Fruit fly (Drosophila melanogaster): ENCODE measurements around the gene sNPF.

sNPF gene

DNA sequence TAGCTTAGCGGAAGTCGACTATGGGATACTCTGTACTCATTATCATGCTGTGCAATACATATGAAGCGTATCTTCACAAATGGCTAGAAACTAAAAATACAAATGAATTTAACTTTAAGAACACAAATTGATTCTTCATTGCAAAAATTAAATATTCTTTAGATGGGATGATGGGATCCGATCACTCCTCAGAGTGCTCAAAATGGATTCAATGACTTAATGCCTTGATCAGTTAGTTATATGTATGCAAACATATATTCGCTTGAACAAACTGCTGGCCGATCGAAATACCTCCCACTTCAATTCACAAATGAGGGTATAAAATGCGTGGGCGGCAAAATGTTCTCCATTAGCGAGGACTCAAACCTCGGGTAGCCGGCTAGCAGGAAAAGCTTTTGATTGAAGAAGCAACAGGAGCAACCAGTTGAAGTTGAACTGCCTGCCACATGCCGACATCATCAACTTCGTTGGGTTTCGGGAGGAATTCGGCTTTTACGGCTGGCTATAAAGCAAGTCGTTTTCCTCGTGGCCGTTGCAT is at the start of gene sNPF:
TSS of gene sNPF (plus strand) at position 534 of the 538 bp plus-strand sequence.
- TF ChIP-seq CG10543 (GFP tag; optimal IDR thresholded peaks at IDR 0.05), result peak; percentile 47
- TF ChIP-seq Six4 (GFP tag; optimal IDR thresholded peaks at IDR 0.05), result peak; percentile 13
- TF ChIP-seq CG8089 (GFP tag; optimal IDR thresholded peaks at IDR 0.05), result peak; percentile 22
- no peak for TF ChIP-seq CG31388 (GFP tag; optimal IDR thresholded peaks at IDR 0.05)
- TF ChIP-seq lov (optimal IDR thresholded peaks at IDR 0.05), result no peak
- peak; percentile 16; the same call in 1 of the 3 replicates for TF ChIP-seq lov (GFP tag; IDR thresholded peaks at IDR 0.05)
- peak; percentile 72; the same call in 2 of the 3 replicates for TF ChIP-seq row (GFP tag; IDR thresholded peaks at IDR 0.05)
- no peak for TF ChIP-seq nerfin-2 (GFP tag; IDR thresholded peaks at IDR 0.05; ENCODE audit: partially characterized antibody)
- no peak for TF ChIP-seq hb (GFP tag; IDR thresholded peaks at IDR 0.05; ENCODE audit: partially characterized antibody)
- TF ChIP-seq Hmr (GFP tag; optimal IDR thresholded peaks at IDR 0.05), result peak; percentile 87
- TF ChIP-seq CG5953 (GFP tag; IDR thresholded peaks at IDR 0.05), result no peak
- no peak for TF ChIP-seq CG17829 (tag; optimal IDR thresholded peaks at IDR 0.05)
- no peak for TF ChIP-seq cad (GFP tag; optimal IDR thresholded peaks at IDR 0.05)
- TF ChIP-seq caup (GFP tag; optimal IDR thresholded peaks at IDR 0.05; ENCODE audit: severe bottlenecking), result peak; percentile 71
- TF ChIP-seq Nf-YA (GFP tag; IDR thresholded peaks at IDR 0.05), result no peak
- TF ChIP-seq Ets97D (GFP tag; optimal IDR thresholded peaks at IDR 0.05), result no peak
- TF ChIP-seq mam (GFP tag; optimal IDR thresholded peaks at IDR 0.05), result peak; percentile 65
- peak; percentile 48; the same call in 1 of the 2 replicates for TF ChIP-seq klu (GFP tag; IDR thresholded peaks at IDR 0.05)
- TF ChIP-seq Gug (GFP tag; IDR thresholded peaks at IDR 0.05), result no peak
- peak; percentile 28 for TF ChIP-seq cwo (GFP tag; optimal IDR thresholded peaks at IDR 0.05)
- peak; percentile 62 for TF ChIP-seq CG3281 (GFP tag; optimal IDR thresholded peaks at IDR 0.05)
- no peak for TF ChIP-seq CG10321 (GFP tag; IDR thresholded peaks at IDR 0.05)
- no peak for TF ChIP-seq en (GFP tag; optimal IDR thresholded peaks at IDR 0.05)
- peak; percentile 72 for TF ChIP-seq HLH54F (GFP tag; optimal IDR thresholded peaks at IDR 0.05)
- peak; percentile 64 for TF ChIP-seq CG12219 (GFP tag; optimal IDR thresholded peaks at IDR 0.05)
- TF ChIP-seq inv (GFP tag; IDR thresholded peaks at IDR 0.05; ENCODE audit: partially characterized antibody), result no peak
- TF ChIP-seq sima (GFP tag; optimal IDR thresholded peaks at IDR 0.05), result no peak
- peak; percentile 7 for TF ChIP-seq CrebB (tag; optimal IDR thresholded peaks at IDR 0.05)
- peak; percentile 36 for TF ChIP-seq CG9817 (tag; optimal IDR thresholded peaks at IDR 0.05)
- no peak for TF ChIP-seq CG11093 (GFP tag; IDR thresholded peaks at IDR 0.05)
- peak; percentile 8 for TF ChIP-seq disco-r (GFP tag; optimal IDR thresholded peaks at IDR 0.05)
- TF ChIP-seq HLH4C (GFP tag; IDR thresholded peaks at IDR 0.05; ENCODE audit: partially characterized antibody), result no peak
- TF ChIP-seq Bgb (GFP tag; IDR thresholded peaks at IDR 0.05; ENCODE audit: partially characterized antibody), result no peak
- TF ChIP-seq Oli (tag; optimal IDR thresholded peaks at IDR 0.05), result no peak
- no peak for TF ChIP-seq ase (GFP tag; IDR thresholded peaks at IDR 0.05)
- TF ChIP-seq CG9932 (GFP tag; IDR thresholded peaks at IDR 0.05), result peak; percentile 54
- no peak for TF ChIP-seq CG4730 (GFP tag; IDR thresholded peaks at IDR 0.05)
- TF ChIP-seq unpg (GFP tag; optimal IDR thresholded peaks at IDR 0.05), result no peak
- TF ChIP-seq CG16863 (GFP tag; optimal IDR thresholded peaks at IDR 0.05), result peak; percentile 39
- TF ChIP-seq Gsc (GFP tag; IDR thresholded peaks at IDR 0.05), result no peak
- TF ChIP-seq ab (GFP tag; optimal IDR thresholded peaks at IDR 0.05), result no peak
- TF ChIP-seq peb (GFP tag; IDR thresholded peaks at IDR 0.05), result no peak
- TF ChIP-seq luna (GFP tag; optimal IDR thresholded peaks at IDR 0.05), result no peak
- TF ChIP-seq Doc3 (GFP tag; IDR thresholded peaks at IDR 0.05; ENCODE audit: partially characterized antibody), result no peak
- TF ChIP-seq Dad (GFP tag; optimal IDR thresholded peaks at IDR 0.05), result peak; percentile 37
- peak; percentile 20 for TF ChIP-seq Sox102F (GFP tag; optimal IDR thresholded peaks at IDR 0.05)
- TF ChIP-seq CG10147 (GFP tag; optimal IDR thresholded peaks at IDR 0.05), result peak; percentile 71
- no peak for TF ChIP-seq ro (GFP tag; IDR thresholded peaks at IDR 0.05)
- TF ChIP-seq CG11696 (GFP tag; IDR thresholded peaks at IDR 0.05), result no peak
- peak; percentile 41; the same call in 1 of the 3 replicates for TF ChIP-seq tgo (GFP tag; IDR thresholded peaks at IDR 0.05)
- TF ChIP-seq fu2 (GFP tag; optimal IDR thresholded peaks at IDR 0.05), result peak; percentile 35

Measured in whole organism, embryonic.